Worm (Caenorhabditis elegans) whole organism, midembryonic: Measurements from ENCODE around the gene D1054.9.

Experiments
- T22C8.4 ChIP-seq: fragments of 200-800 bp; sonication (Bioruptor generic); IDR thresholded peaks from 2 replicates; pipeline ENCODE4 v1.3.6; 2022; ENCODE audit warnings: missing genetic modification characterization, missing compliant biosample characterization
- cog-1 ChIP-seq: sonication (generic microtip); optimal IDR thresholded peaks from 2 replicates; lab custom pipeline; 2016; ENCODE audit warnings: missing genetic modification characterization, missing compliant biosample characterization
- flt-1 ChIP-seq: fragments of 200-800 bp; sonication (Bioruptor generic); IDR thresholded peaks from 2 replicates; pipeline ENCODE4 v1.3.6; 2022; ENCODE audit warnings: missing genetic modification characterization, missing compliant biosample characterization
- klf-2 ChIP-seq: fragments of 200-800 bp; sonication (Bioruptor generic); conservative IDR thresholded peaks from 2 replicates; pipeline ENCODE4 v1.3.6; 2022; ENCODE audit warnings: missing genetic modification reagents, missing genetic modification characterization, missing compliant biosample characterization
- med-1 ChIP-seq: sonication (generic microtip); optimal IDR thresholded peaks from 2 replicates; lab custom pipeline; 2017; ENCODE audit warnings: missing genetic modification characterization, mild to moderate bottlenecking, missing compliant biosample characterization, antibody characterized with exemption, missing genetic modification reagents; ENCODE audit not compliant: insufficient read depth
- ref-1 ChIP-seq: fragments of 200-800 bp; sonication (Bioruptor generic); conservative IDR thresholded peaks from 2 replicates; pipeline ENCODE4 v1.3.6; 2022; ENCODE audit warnings: missing genetic modification reagents, missing genetic modification characterization, missing compliant biosample characterization
- tab-1 ChIP-seq: fragments of 200-800 bp; sonication (Bioruptor generic); IDR thresholded peaks from 2 replicates; pipeline ENCODE4 v1.3.6; 2022; ENCODE audit warnings: missing genetic modification characterization, missing compliant biosample characterization
- ztf-23 ChIP-seq: fragments of 200-800 bp; sonication (Bioruptor generic); IDR thresholded peaks from 2 replicates; pipeline ENCODE4 v1.3.6; 2022; ENCODE audit warnings: missing genetic modification reagents, missing genetic modification characterization, missing compliant biosample characterization
- ztf-29 ChIP-seq: fragments of 200-800 bp; sonication (Bioruptor generic); IDR thresholded peaks from 2 replicates; pipeline ENCODE4 v1.3.6; 2022; ENCODE audit warnings: missing genetic modification reagents, missing genetic modification characterization, missing compliant biosample characterization

Gene D1054.9

ce11 chrV:10811763-10812162, 20.9 kb upstream of the D1054.9 start, which contains the start of gene C29A12.22:
Gene C29A12.22 (plus strand): TSS chrV:10812063.
- TF ChIP-seq cog-1 (tag; lab: Kevin White, UChicago) (no peak), ztf-29 (GFP tag; lab: Robert Waterston, UW) (no peak), ref-1 (no peak), flt-1 (no peak), ztf-23 (GFP tag; lab: Robert Waterston, UW) (no peak), klf-2 (no peak), med-1 (no peak), T22C8.4 (no peak), tab-1 (GFP tag; lab: Robert Waterston, UW) (no peak)

ce11 chrV:10807862-10808327, 17.0 kb upstream of the D1054.9 start, which contains the start of gene plrg-1:
Gene plrg-1 (minus strand): TSS chrV:10807912.
- TF ChIP-seq cog-1 (tag; lab: Kevin White, UChicago): peak; percentile 93
- peak; percentile 92 for TF ChIP-seq tab-1 (GFP tag; lab: Robert Waterston, UW)
- peak; percentile 92 for TF ChIP-seq ztf-23 (GFP tag; lab: Robert Waterston, UW)
- peak; percentile 78 for TF ChIP-seq klf-2
- peak; percentile 83; the same call in 1 of the 2 replicates for TF ChIP-seq ztf-29 (GFP tag; lab: Robert Waterston, UW)
- peak; percentile 96 for TF ChIP-seq flt-1
- TF ChIP-seq ref-1: peak; percentile 61
- TF ChIP-seq T22C8.4: peak; percentile 61; the same call in 1 of the 2 replicates
- TF ChIP-seq med-1: peak; percentile 90

- no peak for TF ChIP-seq ztf-23 (GFP tag; lab: Robert Waterston, UW)
- no peak for TF ChIP-seq flt-1
- TF ChIP-seq med-1: no peak
- TF ChIP-seq klf-2: no peak
- TF ChIP-seq ref-1: no peak
- TF ChIP-seq tab-1 (GFP tag; lab: Robert Waterston, UW): no peak
- no peak for TF ChIP-seq ztf-29 (GFP tag; lab: Robert Waterston, UW)
- no peak for TF ChIP-seq cog-1 (tag; lab: Kevin White, UChicago)
- no peak for TF ChIP-seq T22C8.4
Measured at ce11 chrV:10805934-10806333, 15.1 kb upstream of the D1054.9 start, which contains the start of gene prp-38. Gene prp-38 (minus strand): TSS chrV:10806034.

ce11 chrV:10804374-10804773, 13.5 kb upstream of the D1054.9 start, which contains the start of gene secs-1:
Gene secs-1 (minus strand): TSS chrV:10804474.
- TF ChIP-seq T22C8.4: no peak
- no peak for TF ChIP-seq cog-1 (tag; lab: Kevin White, UChicago)
- TF ChIP-seq tab-1 (GFP tag; lab: Robert Waterston, UW): no peak

ce11 chrV:10802060-10802459, 11.2 kb upstream of the D1054.9 start:
- TF ChIP-seq cog-1 (tag; lab: Kevin White, UChicago): no peak

- no peak for TF ChIP-seq flt-1
- no peak for TF ChIP-seq klf-2
- TF ChIP-seq med-1: no peak
- no peak for TF ChIP-seq tab-1 (GFP tag; lab: Robert Waterston, UW)
- TF ChIP-seq ztf-23 (GFP tag; lab: Robert Waterston, UW): no peak
- no peak for TF ChIP-seq ztf-29 (GFP tag; lab: Robert Waterston, UW)
- no peak for TF ChIP-seq T22C8.4
- TF ChIP-seq cog-1 (tag; lab: Kevin White, UChicago): no peak
- TF ChIP-seq ref-1: no peak
Measured at ce11 chrV:10801154-10801553, 10.3 kb upstream of the D1054.9 start, which contains the start of gene D1054.18. Gene D1054.18 (minus strand): TSS chrV:10801198.

- TF ChIP-seq cog-1 (tag; lab: Kevin White, UChicago) (no peak), tab-1 (GFP tag; lab: Robert Waterston, UW) (no peak), ref-1 (no peak), med-1 (no peak), klf-2 (no peak), ztf-23 (GFP tag; lab: Robert Waterston, UW) (no peak), flt-1 (no peak), ztf-29 (GFP tag; lab: Robert Waterston, UW) (no peak), T22C8.4 (no peak)
Measured at ce11 chrV:10798090-10798489, 7.2 kb upstream of the D1054.9 start, which contains the start of gene srh-184. Gene srh-184 (minus strand): TSS chrV:10798190.

- TF ChIP-seq klf-2 (no peak), cog-1 (tag; lab: Kevin White, UChicago) (no peak), ref-1 (no peak), ztf-29 (GFP tag; lab: Robert Waterston, UW) (no peak), flt-1 (no peak), ztf-23 (GFP tag; lab: Robert Waterston, UW) (no peak)
Measured at ce11 chrV:10795494-10795893, 4.6 kb upstream of the D1054.9 start, which contains the start of gene D1054.19. Gene D1054.19 (plus strand): TSS chrV:10795794.

ce11 chrV:10794463-10794862, 3.6 kb upstream of the D1054.9 start:
- no peak for TF ChIP-seq flt-1
- no peak for TF ChIP-seq klf-2
- no peak for TF ChIP-seq cog-1 (tag; lab: Kevin White, UChicago)
- no peak for TF ChIP-seq ref-1
- TF ChIP-seq ztf-23 (GFP tag; lab: Robert Waterston, UW): no peak
- TF ChIP-seq T22C8.4: no peak
- TF ChIP-seq med-1: no peak
- no peak for TF ChIP-seq tab-1 (GFP tag; lab: Robert Waterston, UW)
- no peak for TF ChIP-seq ztf-29 (GFP tag; lab: Robert Waterston, UW)

ce11 chrV:10793498-10793897, 2.6 kb upstream of the D1054.9 start, which contains the start of gene ule-3:
Gene ule-3 (plus strand): TSS chrV:10793798.
- TF ChIP-seq ztf-23 (GFP tag; lab: Robert Waterston, UW) (no peak), T22C8.4 (no peak), ref-1 (no peak), tab-1 (GFP tag; lab: Robert Waterston, UW) (no peak), klf-2 (no peak), flt-1 (no peak), med-1 (no peak), cog-1 (tag; lab: Kevin White, UChicago) (no peak), ztf-29 (GFP tag; lab: Robert Waterston, UW) (no peak)

- no peak for TF ChIP-seq ztf-23 (GFP tag; lab: Robert Waterston, UW)
- no peak for TF ChIP-seq med-1
- TF ChIP-seq ref-1: no peak
- TF ChIP-seq T22C8.4: no peak
- no peak for TF ChIP-seq tab-1 (GFP tag; lab: Robert Waterston, UW)
- no peak for TF ChIP-seq ztf-29 (GFP tag; lab: Robert Waterston, UW)
- TF ChIP-seq flt-1: no peak
- no peak for TF ChIP-seq cog-1 (tag; lab: Kevin White, UChicago)
- no peak for TF ChIP-seq klf-2
Measured at ce11 chrV:10792775-10793174, 1.9 kb upstream of the D1054.9 start, which contains the start of gene D1054.10. Gene D1054.10 (minus strand): TSS chrV:10792875.
